Worm (Caenorhabditis elegans): ENCODE measurements around the gene Y42A5A.5.

Gene Y42A5A.5

ce11 chrV:11123817-11124337, 14.3 kb upstream of the Y42A5A.5 start, which contains the start of the genes atp-5 and lmtr-3 (continued):
- TF ChIP-seq saeg-2 (GFP tag; IDR thresholded peaks at IDR 0.05) (no peak), ZK546.5 (tag; optimal IDR thresholded peaks at IDR 0.05) (no peak), madf-9 (GFP tag; conservative IDR thresholded peaks at IDR 0.05) (no peak; the same call in 1 of the 2 replicates), jun-1 (tag; optimal IDR thresholded peaks at IDR 0.05) (no peak), zip-2 (tag; optimal IDR thresholded peaks at IDR 0.05) (no peak), mdl-1 (tag; optimal IDR thresholded peaks at IDR 0.05) (peak in 1 of 2 experiments; percentile 48), nhr-77 (tag; optimal IDR thresholded peaks at IDR 0.05) (peak; percentile 8), hmg-1.1 (GFP tag; IDR thresholded peaks at IDR 0.05) (no peak), ctbp-1 (GFP tag; IDR thresholded peaks at IDR 0.05) (peak; percentile 20; the same call in 1 of the 2 replicates), dmd-6 (GFP tag; IDR thresholded peaks at IDR 0.05) (peak; percentile 85), mxl-3 (GFP tag; optimal IDR thresholded peaks at IDR 0.05) (peak; percentile 76), nhr-48 (tag; optimal IDR thresholded peaks at IDR 0.05) (peak; percentile 50), set-16 (GFP tag; IDR thresholded peaks at IDR 0.05) (no peak), unc-62 (GFP tag; optimal IDR thresholded peaks at IDR 0.05 in 1 of 2) (no peak), unc-62 (tag; optimal IDR thresholded peaks at IDR 0.05) (no peak), pha-4 (GFP tag; IDR thresholded peaks at IDR 0.05) (0 out of 2 replicates have a peak, but pooled peaks have one; percentile 14), pha-4 (tag; optimal IDR thresholded peaks at IDR 0.05) (no peak), nhr-102 (tag; optimal IDR thresholded peaks at IDR 0.05) (no peak)

DNA sequence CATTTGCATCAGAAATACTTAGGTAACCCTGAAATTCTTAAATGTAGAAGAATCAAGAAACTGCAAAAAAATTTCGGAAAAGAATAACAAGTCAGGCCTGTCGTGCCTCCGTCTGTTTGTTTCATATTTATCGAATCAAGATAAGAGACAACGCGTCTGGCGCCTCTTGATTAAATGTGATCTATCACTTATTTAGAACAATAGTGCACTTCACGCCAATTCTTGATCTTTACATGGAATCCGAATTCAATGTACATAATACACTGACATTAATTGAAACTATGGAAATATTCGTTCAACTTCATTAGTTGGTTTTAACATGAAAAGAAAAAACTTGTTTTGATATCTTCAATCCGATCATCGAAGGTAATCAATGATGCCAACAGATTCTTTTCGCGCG, 12.9 kb upstream of the Y42A5A.5 start, which contains the start of gene mboa-2:
Gene mboa-2 (minus strand): TSS at position 28 of the 400 bp plus-strand sequence.
- TF ChIP-seq dve-1 (tag; optimal IDR thresholded peaks at IDR 0.05; ENCODE audit: insufficient read depth) = peak; percentile 83
- peak; percentile 66 for TF ChIP-seq mep-1 (tag; optimal IDR thresholded peaks at IDR 0.05)
- peak; percentile 65 for TF ChIP-seq T20F7.1 (GFP tag; optimal IDR thresholded peaks at IDR 0.05)
- TF ChIP-seq dmd-6 (GFP tag; IDR thresholded peaks at IDR 0.05) = peak; percentile 52
- TF ChIP-seq gei-8 (GFP tag; optimal IDR thresholded peaks at IDR 0.05) = peak; percentile 14
- no peak for TF ChIP-seq ztf-11 (tag; optimal IDR thresholded peaks at IDR 0.05)
- TF ChIP-seq nhr-25 (tag; optimal IDR thresholded peaks at IDR 0.05; ENCODE audit: borderline replicate concordance, insufficient read depth) = no peak
- TF ChIP-seq lsy-2 (tag; optimal IDR thresholded peaks at IDR 0.05) = peak in 1 of 2 experiments; percentile 63
- TF ChIP-seq Y48G9A.11 (GFP tag; IDR thresholded peaks at IDR 0.05) = no peak
- TF ChIP-seq lin-29 (GFP tag; IDR thresholded peaks at IDR 0.05) = no peak
- TF ChIP-seq egl-43 (GFP tag; IDR thresholded peaks at IDR 0.05) = no peak
- TF ChIP-seq nhr-11 (tag; optimal IDR thresholded peaks at IDR 0.05) = no peak
- peak; percentile 12 for TF ChIP-seq nhr-48 (tag; optimal IDR thresholded peaks at IDR 0.05)
- TF ChIP-seq duxl-1 (tag; optimal IDR thresholded peaks at IDR 0.05; ENCODE audit: poor library complexity) = peak; percentile 72
- TF ChIP-seq daf-16 (GFP tag; optimal IDR thresholded peaks at IDR 0.05) = peak in 1 of 2 experiments; percentile 79
- TF ChIP-seq daf-16 (tag; optimal IDR thresholded peaks at IDR 0.05) = peak; percentile 76
- TF ChIP-seq hlh-11 (tag; optimal IDR thresholded peaks at IDR 0.05) = peak; percentile 60
- TF ChIP-seq set-16 (GFP tag; IDR thresholded peaks at IDR 0.05) = no peak
- TF ChIP-seq pqm-1 (tag; optimal IDR thresholded peaks at IDR 0.05) = peak; percentile 9
- TF ChIP-seq rbr-2 (tag; optimal IDR thresholded peaks at IDR 0.05) = peak; percentile 20
- 0 out of 2 replicates have a peak, but pooled peaks have one; percentile 9 for TF ChIP-seq lin-1 (GFP tag; IDR thresholded peaks at IDR 0.05)
- TF ChIP-seq arid-1 (GFP tag; conservative IDR thresholded peaks at IDR 0.05) = peak; percentile 31; the same call in 1 of the 2 replicates
- peak; percentile 56 for TF ChIP-seq nhr-102 (tag; optimal IDR thresholded peaks at IDR 0.05)
- TF ChIP-seq zfp-3 (GFP tag; conservative IDR thresholded peaks at IDR 0.05) = peak; percentile 43; the same call in 1 of the 2 replicates
- TF ChIP-seq nhr-28 (tag; optimal IDR thresholded peaks at IDR 0.05) = peak; percentile 50
- TF ChIP-seq dpl-1 (GFP tag; optimal IDR thresholded peaks at IDR 0.05) = no peak
- 0 out of 2 replicates have a peak, but pooled peaks have one; percentile 16 for TF ChIP-seq ceh-20 (GFP tag; IDR thresholded peaks at IDR 0.05)
- TF ChIP-seq F49E8.2 (tag; optimal IDR thresholded peaks at IDR 0.05; ENCODE audit: borderline replicate concordance) = no peak
- TF ChIP-seq fkh-10 (GFP tag; optimal IDR thresholded peaks at IDR 0.05) = no peak
- TF ChIP-seq lin-38 (GFP tag; IDR thresholded peaks at IDR 0.05) = peak; percentile 59
- TF ChIP-seq mes-2 (tag; optimal IDR thresholded peaks at IDR 0.05; ENCODE audit: poor library complexity, severe bottlenecking) = peak; percentile 51
- no peak for TF ChIP-seq madf-9 (GFP tag; conservative IDR thresholded peaks at IDR 0.05)
